Worm (Caenorhabditis elegans): Measurements from ENCODE around the gene T09A5.15.
A peak's percentile ranks its signal among the peaks of the same experiment; 100 is the strongest.

The T09A5.15 gene

ce11 chrII:7835314-7835713, 22.4 kb upstream of the T09A5.15 start, which contains the start of gene cex-2:
Gene cex-2, minus strand, starts transcription at chrII:7835414.
- no peak for TF ChIP-seq nhr-28 (tag; optimal IDR thresholded peaks at IDR 0.05)

ce11 chrII:7836613-7837226, 21.0 kb upstream of the T09A5.15 start:
- TF ChIP-seq hlh-1 (tag; optimal IDR thresholded peaks at IDR 0.05) (peak; percentile 96), pha-4 (tag; optimal IDR thresholded peaks at IDR 0.05) (no peak), ceh-39 (tag; optimal IDR thresholded peaks at IDR 0.05) (no peak), unc-120 (tag; optimal IDR thresholded peaks at IDR 0.05; ENCODE audit: poor library complexity, severe bottlenecking) (peak; percentile 60), unc-62 (GFP tag; optimal IDR thresholded peaks at IDR 0.05) (peak; percentile 46), ztf-11 (tag; optimal IDR thresholded peaks at IDR 0.05) (no peak), M03D4.4 (tag; optimal IDR thresholded peaks at IDR 0.05) (no peak)

DNA sequence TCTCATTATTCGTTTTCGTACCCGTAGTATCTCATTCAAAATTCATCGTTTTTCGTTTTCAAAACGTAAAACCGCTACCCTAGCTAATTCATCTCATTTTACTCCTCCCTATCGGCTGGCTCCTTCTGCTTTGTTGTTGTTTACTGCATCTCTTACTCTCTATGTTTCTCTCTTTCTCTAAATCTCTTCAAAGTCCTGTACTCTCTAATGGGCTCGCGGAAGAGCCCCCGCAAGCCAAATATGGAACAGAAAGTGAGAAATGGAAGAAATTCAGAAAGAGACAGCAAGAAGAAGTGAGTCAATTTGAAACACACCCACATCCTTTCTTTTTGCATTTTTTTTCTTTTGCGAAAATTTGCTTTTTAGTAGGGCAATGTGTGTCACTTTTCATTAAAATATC, 19.1 kb upstream of the T09A5.15 start:
- TF ChIP-seq unc-120 (tag; optimal IDR thresholded peaks at IDR 0.05; ENCODE audit: poor library complexity, severe bottlenecking): peak; percentile 40
- TF ChIP-seq mep-1 (tag; optimal IDR thresholded peaks at IDR 0.05): peak; percentile 17
- TF ChIP-seq ces-1 (GFP tag; optimal IDR thresholded peaks at IDR 0.05): peak; percentile 58
- no peak for TF ChIP-seq lin-32 (GFP tag; optimal IDR thresholded peaks at IDR 0.05)

ce11 chrII:7839703-7840102, 18.1 kb upstream of the T09A5.15 start:
- peak; percentile 7 for TF ChIP-seq mls-2 (tag; optimal IDR thresholded peaks at IDR 0.05)
- no peak for TF ChIP-seq bed-3 (GFP tag; optimal IDR thresholded peaks at IDR 0.05)
- peak; percentile 55 for TF ChIP-seq blmp-1 (tag; optimal IDR thresholded peaks at IDR 0.05)

- TF ChIP-seq mab-5 (tag; optimal IDR thresholded peaks at IDR 0.05): no peak
Observed at ce11 chrII:7842053-7842452, 15.7 kb upstream of the T09A5.15 start, which contains the start of gene klp-3. Gene klp-3, plus strand, starts transcription at chrII:7842353.

DNA sequence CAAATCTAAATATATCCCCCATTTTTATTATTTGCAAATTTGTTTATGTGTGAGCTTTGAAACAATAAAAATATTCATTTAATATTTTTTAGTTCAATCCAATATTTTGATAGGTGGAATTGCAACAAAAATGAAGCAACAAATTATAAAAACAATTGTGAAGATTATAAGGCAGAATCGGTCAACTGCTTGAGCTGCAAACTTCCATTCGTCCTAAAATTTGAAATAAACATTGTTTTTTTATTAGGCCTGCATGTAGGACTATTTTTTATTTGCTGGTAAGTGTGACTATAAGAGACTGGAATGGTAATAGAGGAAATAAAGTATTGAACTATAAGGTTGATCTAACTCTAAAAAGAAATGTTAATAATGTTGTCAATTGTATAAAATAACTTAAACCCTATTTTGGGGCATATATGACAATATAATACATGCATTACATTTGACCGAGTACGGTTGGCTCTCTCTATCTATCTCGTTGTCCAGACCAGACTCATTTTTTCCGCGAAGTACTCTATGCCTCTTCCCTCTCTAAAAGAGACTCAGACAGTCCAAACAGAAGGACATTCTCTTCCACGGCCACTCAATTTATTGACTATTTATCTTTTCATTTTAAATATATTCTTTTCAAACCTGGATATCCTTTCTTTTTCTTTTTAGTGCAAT, 12.1 kb upstream of the T09A5.15 start, which contains the start of gene T09A5.4:
TSS of gene T09A5.4 (plus strand) at position 616 of the 666 bp plus-strand sequence.
- no peak for TF ChIP-seq sem-2 (GFP tag; optimal IDR thresholded peaks at IDR 0.05)
- no peak for TF ChIP-seq mep-1 (tag; optimal IDR thresholded peaks at IDR 0.05)
- TF ChIP-seq lin-32 (GFP tag; optimal IDR thresholded peaks at IDR 0.05): no peak
- TF ChIP-seq nhr-2 (tag; optimal IDR thresholded peaks at IDR 0.05): no peak
- no peak for TF ChIP-seq ceh-83 (GFP tag; optimal IDR thresholded peaks at IDR 0.05)
- TF ChIP-seq zip-8 (tag; optimal IDR thresholded peaks at IDR 0.05): no peak
- TF ChIP-seq snpc-4 (tag; optimal IDR thresholded peaks at IDR 0.05): no peak
- no peak for TF ChIP-seq ces-1 (GFP tag; optimal IDR thresholded peaks at IDR 0.05)
- no peak for TF ChIP-seq unc-120 (tag; optimal IDR thresholded peaks at IDR 0.05; ENCODE audit: poor library complexity, severe bottlenecking)
- TF ChIP-seq pha-4 (tag; optimal IDR thresholded peaks at IDR 0.05): no peak
- no peak for TF ChIP-seq mab-5 (tag; optimal IDR thresholded peaks at IDR 0.05)
- no peak for TF ChIP-seq unc-62 (GFP tag; optimal IDR thresholded peaks at IDR 0.05)
- TF ChIP-seq ceh-43 (GFP tag; optimal IDR thresholded peaks at IDR 0.05): no peak
- TF ChIP-seq M03D4.4 (tag; optimal IDR thresholded peaks at IDR 0.05): no peak
- no peak for TF ChIP-seq hlh-1 (tag; optimal IDR thresholded peaks at IDR 0.05)
- TF ChIP-seq blmp-1 (tag; optimal IDR thresholded peaks at IDR 0.05): no peak
- no peak for TF ChIP-seq ham-2 (GFP tag; optimal IDR thresholded peaks at IDR 0.05)

DNA sequence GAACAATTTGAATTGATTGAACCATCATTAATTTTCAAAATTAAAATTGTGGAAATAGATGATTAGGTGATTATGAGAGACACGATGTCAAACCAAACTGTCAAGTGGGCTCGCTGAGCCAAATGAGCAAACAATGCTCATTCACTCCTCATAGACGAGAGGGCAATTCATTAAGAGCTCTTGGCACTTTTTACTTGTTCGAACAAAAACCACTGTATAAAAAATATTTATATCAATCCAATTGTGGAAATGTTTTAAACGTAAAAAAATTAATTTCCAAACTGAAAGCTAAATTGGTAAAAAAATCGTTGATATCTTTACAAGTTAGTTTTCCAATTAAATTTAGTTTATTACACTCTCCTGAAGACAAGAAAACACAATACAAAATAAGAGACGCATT, 8.1 kb upstream of the T09A5.15 start, which contains the start of gene acr-7:
TSS of gene acr-7 (minus strand) at position 101 of the 400 bp plus-strand sequence.
- TF ChIP-seq snpc-4 (tag; optimal IDR thresholded peaks at IDR 0.05): no peak
- no peak for TF ChIP-seq lsy-2 (tag; optimal IDR thresholded peaks at IDR 0.05)
- no peak for TF ChIP-seq M03D4.4 (tag; optimal IDR thresholded peaks at IDR 0.05)
- TF ChIP-seq cnd-1 (tag; optimal IDR thresholded peaks at IDR 0.05): no peak
- TF ChIP-seq ces-1 (GFP tag; optimal IDR thresholded peaks at IDR 0.05): no peak
- TF ChIP-seq unc-39 (tag; optimal IDR thresholded peaks at IDR 0.05): no peak
- TF ChIP-seq nhr-76 (tag; optimal IDR thresholded peaks at IDR 0.05): no peak
- TF ChIP-seq sem-2 (GFP tag; optimal IDR thresholded peaks at IDR 0.05): no peak
- no peak for TF ChIP-seq ceh-39 (tag; optimal IDR thresholded peaks at IDR 0.05)
- no peak for TF ChIP-seq mls-2 (tag; optimal IDR thresholded peaks at IDR 0.05)
- no peak for TF ChIP-seq unc-62 (GFP tag; optimal IDR thresholded peaks at IDR 0.05)
- no peak for TF ChIP-seq ceh-43 (GFP tag; optimal IDR thresholded peaks at IDR 0.05)
- no peak for TF ChIP-seq drap-1 (GFP tag; optimal IDR thresholded peaks at IDR 0.05)
- no peak for TF ChIP-seq hlh-1 (tag; optimal IDR thresholded peaks at IDR 0.05)
- no peak for TF ChIP-seq ztf-11 (tag; optimal IDR thresholded peaks at IDR 0.05)
- TF ChIP-seq mab-5 (tag; optimal IDR thresholded peaks at IDR 0.05): no peak
- TF ChIP-seq nhr-237 (tag; optimal IDR thresholded peaks at IDR 0.05): no peak
